Worm (Caenorhabditis elegans): ENCODE data around the gene fbxa-160.

ce11 chrII:1576772-1577171 lies 47.7 kb downstream of the fbxa-160 start:
- TF ChIP-seq bed-3 (GFP tag; optimal IDR thresholded peaks at IDR 0.05) (no peak), nhr-237 (tag; optimal IDR thresholded peaks at IDR 0.05) (no peak), elt-3 (tag; optimal IDR thresholded peaks at IDR 0.05) (no peak), pha-4 (tag; optimal IDR thresholded peaks at IDR 0.05) (no peak), lsy-2 (tag; optimal IDR thresholded peaks at IDR 0.05) (no peak), snpc-4 (tag; optimal IDR thresholded peaks at IDR 0.05) (no peak), blmp-1 (tag; optimal IDR thresholded peaks at IDR 0.05) (no peak), ces-1 (GFP tag; optimal IDR thresholded peaks at IDR 0.05) (no peak), ceh-83 (GFP tag; optimal IDR thresholded peaks at IDR 0.05) (no peak), nhr-12 (tag; optimal IDR thresholded peaks at IDR 0.05) (no peak), ztf-11 (tag; optimal IDR thresholded peaks at IDR 0.05) (no peak), ham-2 (GFP tag; optimal IDR thresholded peaks at IDR 0.05) (no peak), cnd-1 (tag; optimal IDR thresholded peaks at IDR 0.05) (no peak)

Data from whole organism, mixed stage, embryonic.